Worm (Caenorhabditis elegans): ENCODE data around the gene pgp-11.

DNA sequence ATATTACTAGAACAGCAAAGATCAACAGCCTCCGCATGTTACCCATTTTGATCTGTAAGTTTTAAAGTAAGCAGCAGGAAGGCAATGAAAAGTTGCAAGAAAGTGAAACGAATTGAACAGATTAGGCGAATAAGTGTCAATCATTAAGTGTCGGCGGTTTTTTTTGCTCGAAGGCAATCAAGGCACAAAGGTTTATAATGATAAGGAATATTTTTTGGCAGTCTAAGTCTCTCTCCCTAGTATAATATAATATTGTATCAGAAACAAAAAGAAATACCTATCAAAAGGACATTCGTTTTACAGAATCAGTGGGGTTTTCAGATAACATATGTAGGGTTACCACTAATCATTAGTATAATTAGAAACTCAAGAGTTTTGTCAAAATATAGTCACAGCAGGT, 28.6 kb upstream of the pgp-11 start, which contains the start of gene nrf-6:
- no peak for TF ChIP-seq T22C8.4 (GFP tag; IDR thresholded peaks at IDR 0.05)
- TF ChIP-seq flt-1 (GFP tag; IDR thresholded peaks at IDR 0.05), result no peak
- no peak for TF ChIP-seq med-1 (GFP tag; optimal IDR thresholded peaks at IDR 0.05; ENCODE audit: insufficient read depth)
- no peak for TF ChIP-seq ztf-29 (GFP tag; IDR thresholded peaks at IDR 0.05)
- TF ChIP-seq klf-2 (GFP tag; conservative IDR thresholded peaks at IDR 0.05), result no peak

Data from whole organism, midembryonic.